Worm (Caenorhabditis elegans) whole organism, L4 larva: ENCODE results near the gene mtx-2.

ENCODE experiments used
- Y105C5A.15 ChIP-seq: fragments of 200-800 bp; sonication (Bioruptor generic); IDR thresholded peaks from 2 replicates; pipeline ENCODE4 v1.3.6; 2022; ENCODE audit warnings: missing genetic modification characterization, missing compliant biosample characterization
- aha-1 ChIP-seq: fragments of 150-350 bp; peaks from one replicate; lab custom pipeline; 2014; ENCODE audit warnings: missing biosample characterization, missing genetic modification characterization
- aly-2 ChIP-seq: sonication (generic microtip); optimal IDR thresholded peaks from 2 replicates; lab custom pipeline; 2018; ENCODE audit warnings: missing biosample characterization, missing genetic modification characterization
- ama-1 ChIP-seq: fragments of 150-350 bp; optimal IDR thresholded peaks from 2 replicates; lab custom pipeline; 2014; ENCODE audit warnings: inconsistent platforms, mixed read lengths
- ceh-20 ChIP-seq: fragments of 200-800 bp; sonication (Bioruptor generic); IDR thresholded peaks from 2 replicates; pipeline ENCODE4 v1.3.6; 2022; ENCODE audit warnings: missing genetic modification reagents, missing genetic modification characterization, missing compliant biosample characterization
- ceh-32 ChIP-seq: sonication (generic microtip); optimal IDR thresholded peaks from 2 replicates; lab custom pipeline; 2016; ENCODE audit warnings: mild to moderate bottlenecking, missing genetic modification characterization, missing compliant biosample characterization; ENCODE audit not compliant: poor library complexity
- cey-2 ChIP-seq: sonication (generic microtip); optimal IDR thresholded peaks from 3 replicates; lab custom pipeline; 2017; ENCODE audit warnings: missing genetic modification characterization, mild to moderate bottlenecking, missing compliant biosample characterization, antibody characterized with exemption, borderline replicate concordance; ENCODE audit not compliant: insufficient read depth
- ctbp-1 ChIP-seq: fragments of 200-800 bp; sonication (Bioruptor generic); IDR thresholded peaks from 2 replicates; pipeline ENCODE4 v1.3.6; 2022; ENCODE audit warnings: missing genetic modification reagents, missing genetic modification characterization, missing compliant biosample characterization
- dmd-6 ChIP-seq: fragments of 200-800 bp; sonication (Bioruptor generic); IDR thresholded peaks from 2 replicates; pipeline ENCODE4 v1.3.6; 2022; ENCODE audit warnings: missing genetic modification reagents, missing genetic modification characterization, missing compliant biosample characterization
- duxl-1 ChIP-seq: sonication (generic microtip); optimal IDR thresholded peaks from 2 replicates; lab custom pipeline; 2016; ENCODE audit warnings: mild to moderate bottlenecking, missing genetic modification characterization, moderate library complexity, missing compliant biosample characterization; ENCODE audit not compliant: poor library complexity
- egl-43 ChIP-seq: fragments of 200-800 bp; sonication (Bioruptor generic); IDR thresholded peaks from 2 replicates; pipeline ENCODE4 v1.3.6; 2022; ENCODE audit warnings: missing genetic modification reagents, missing genetic modification characterization, missing compliant biosample characterization
- fkh-10 ChIP-seq: fragments of 150-350 bp; optimal IDR thresholded peaks from 2 replicates; lab custom pipeline; 2014; ENCODE audit warnings: missing biosample characterization, missing genetic modification reagents, missing genetic modification characterization
- hif-1 ChIP-seq, 2 experiments: sonication (generic microtip); optimal IDR thresholded peaks; 2 replicates each; lab custom pipeline; 2016 to 2017; ENCODE audit warnings: missing compliant biosample characterization in 2 of 2, missing genetic modification characterization in 2 of 2, missing genetic modification reagents in 2 of 2, missing genotype in 2 of 2, mild to moderate bottlenecking in 1 of 2
- hlh-11 ChIP-seq: fragments of 200-800 bp; sonication (Bioruptor generic); optimal IDR thresholded peaks from 2 replicates; lab custom pipeline; 2018; ENCODE audit warnings: mild to moderate bottlenecking, missing genetic modification characterization, missing compliant biosample characterization
- hlh-30 ChIP-seq: sonication (generic microtip); optimal IDR thresholded peaks from 2 replicates; lab custom pipeline; 2017; ENCODE audit warnings: antibody characterized with exemption, mild to moderate bottlenecking, missing genetic modification characterization, missing compliant biosample characterization; ENCODE audit not compliant: insufficient read depth
- lim-7 ChIP-seq: fragments of 200-800 bp; sonication (Bioruptor generic); IDR thresholded peaks from 2 replicates; pipeline ENCODE4 v1.3.6; 2022; ENCODE audit warnings: missing genetic modification characterization, missing compliant biosample characterization
- lin-1 ChIP-seq: fragments of 200-800 bp; sonication (Bioruptor generic); IDR thresholded peaks from 2 replicates; pipeline ENCODE4 v1.3.6; 2022; ENCODE audit warnings: missing genetic modification reagents, missing genetic modification characterization, missing compliant biosample characterization
- lin-13 ChIP-seq: fragments of 150-350 bp; optimal IDR thresholded peaks from 2 replicates; lab custom pipeline; 2014; ENCODE audit warnings: missing biosample characterization, missing genetic modification reagents, missing genetic modification characterization
- lir-3 ChIP-seq: sonication (generic microtip); optimal IDR thresholded peaks from 2 replicates; lab custom pipeline; 2016; ENCODE audit warnings: mild to moderate bottlenecking, missing genetic modification characterization, missing compliant biosample characterization
- lsy-2 ChIP-seq, 2 experiments: fragments of 150-350 bp in 1 of 2; sonication (generic microtip) in 1 of 2; optimal IDR thresholded peaks; 2 replicates each; lab custom pipeline; 2014 to 2017; ENCODE audit warnings: missing biosample characterization in 2 of 2, missing genetic modification characterization in 2 of 2
- madf-9 ChIP-seq: fragments of 200-800 bp; sonication (Bioruptor generic); conservative IDR thresholded peaks from 2 replicates; pipeline ENCODE4 v1.3.6; 2022; ENCODE audit warnings: missing genetic modification reagents, missing genetic modification characterization, missing compliant biosample characterization
- mdl-1 ChIP-seq, 2 experiments: fragments of 150-350 bp in 1 of 2; sonication (generic microtip) in 1 of 2; optimal IDR thresholded peaks; 2 replicates each; lab custom pipeline; 2014 to 2017; ENCODE audit warnings: missing biosample characterization in 2 of 2, missing genetic modification characterization in 2 of 2
- mdt-29 ChIP-seq: fragments of 200-800 bp; sonication (Bioruptor generic); IDR thresholded peaks from 2 replicates; pipeline ENCODE4 v1.3.6; 2022; ENCODE audit warnings: missing genetic modification reagents, missing genetic modification characterization, missing compliant biosample characterization
- mep-1 ChIP-seq: fragments of 150-350 bp; sonication (generic microtip); optimal IDR thresholded peaks from 3 replicates; lab custom pipeline; 2014; ENCODE audit warnings: missing biosample characterization, missing genetic modification characterization
- mes-2 ChIP-seq: sonication (generic microtip); optimal IDR thresholded peaks from 2 replicates; lab custom pipeline; 2016; ENCODE audit warnings: missing genotype, mild to moderate bottlenecking, missing genetic modification characterization, missing compliant biosample characterization; ENCODE audit not compliant: poor library complexity, severe bottlenecking
- mxl-2 ChIP-seq: fragments of 200-800 bp; sonication (Bioruptor generic); conservative IDR thresholded peaks from 2 replicates; pipeline ENCODE4 v1.3.6; 2022; ENCODE audit warnings: missing genetic modification reagents, missing genetic modification characterization, missing compliant biosample characterization
- mxl-3 ChIP-seq: fragments of 200-800 bp; sonication (Bioruptor generic); optimal IDR thresholded peaks from 2 replicates; lab custom pipeline; 2018; ENCODE audit warnings: mild to moderate bottlenecking, missing genetic modification characterization, missing compliant biosample characterization
- nhr-111 ChIP-seq: fragments of 200-800 bp; sonication (Bioruptor generic); optimal IDR thresholded peaks from 2 replicates; lab custom pipeline; 2018; ENCODE audit warnings: mild to moderate bottlenecking, missing genetic modification characterization, missing compliant biosample characterization
- nhr-237 ChIP-seq: sonication (generic microtip); optimal IDR thresholded peaks from 2 replicates; lab custom pipeline; 2017; ENCODE audit warnings: missing biosample characterization, missing genetic modification characterization
- nhr-28 ChIP-seq: fragments of 150-350 bp; optimal IDR thresholded peaks from 2 replicates; lab custom pipeline; 2014; ENCODE audit warnings: missing biosample characterization, missing genetic modification characterization
- nhr-77 ChIP-seq: fragments of 150-350 bp; optimal IDR thresholded peaks from 2 replicates; lab custom pipeline; 2014; ENCODE audit warnings: missing biosample characterization, missing genetic modification characterization
- pqm-1 ChIP-seq: sonication (generic microtip); optimal IDR thresholded peaks from 2 replicates; lab custom pipeline; 2017; ENCODE audit warnings: missing biosample characterization, missing genetic modification characterization
- sdz-12 ChIP-seq: fragments of 200-800 bp; sonication (Bioruptor generic); optimal IDR thresholded peaks from 2 replicates; lab custom pipeline; 2018; ENCODE audit warnings: mild to moderate bottlenecking, missing genetic modification characterization, missing compliant biosample characterization
- set-16 ChIP-seq: fragments of 200-800 bp; sonication (Bioruptor generic); IDR thresholded peaks from 2 replicates; pipeline ENCODE4 v1.3.6; 2022; ENCODE audit warnings: missing genetic modification reagents, missing genetic modification characterization, missing compliant biosample characterization
- snpc-4 ChIP-seq: fragments of 150-350 bp; optimal IDR thresholded peaks from 2 replicates; lab custom pipeline; 2014; ENCODE audit warnings: missing biosample characterization, missing genetic modification characterization
- tag-97 ChIP-seq: fragments of 200-800 bp; sonication (Bioruptor generic); IDR thresholded peaks from 2 replicates; pipeline ENCODE4 v1.3.6; 2022; ENCODE audit warnings: missing genetic modification characterization, missing compliant biosample characterization
- tra-1 ChIP-seq: fragments of 200-800 bp; sonication (Bioruptor generic); IDR thresholded peaks from 2 replicates; pipeline ENCODE4 v1.3.6; 2022; ENCODE audit warnings: missing genetic modification reagents, missing genetic modification characterization, missing compliant biosample characterization
- unc-62 ChIP-seq, 3 experiments: fragments of 150-350 bp in 1 of 3; sonication (generic microtip); optimal IDR thresholded peaks in 2 of 3; peaks in 1 of 3; 1 replicate in 1 of 3; 2 replicates in 2 of 3; lab custom pipeline; 2014 to 2017; ENCODE audit warnings: missing biosample characterization in 3 of 3, missing genetic modification characterization in 3 of 3, missing genetic modification reagents in 3 of 3, missing genotype in 1 of 3
- zag-1 ChIP-seq: fragments of 150-350 bp; optimal IDR thresholded peaks from 2 replicates; lab custom pipeline; 2014; ENCODE audit warnings: missing biosample characterization, missing genetic modification characterization
- ztf-11 ChIP-seq: fragments of 150-350 bp; optimal IDR thresholded peaks from 2 replicates; lab custom pipeline; 2014; ENCODE audit warnings: missing biosample characterization, missing genetic modification characterization

mtx-2 gene

ce11 chrIII:7723412-7724068, 39.9 kb downstream of the mtx-2 start (continued):
- TF ChIP-seq duxl-1 (no peak), set-16 (no peak), pqm-1 (tag; lab: Kevin White, UChicago) (no peak), tag-97 (GFP tag; lab: Robert Waterston, UW) (no peak), Y105C5A.15 (no peak), egl-43 (no peak), lim-7 (GFP tag; lab: Robert Waterston, UW) (no peak), ctbp-1 (peak; percentile 51; the same call in 1 of the 2 replicates), lin-1 (GFP tag; lab: Robert Waterston, UW) (no peak), hlh-30 (no peak), ceh-20 (GFP tag; lab: Robert Waterston, UW) (peak; percentile 35; the same call in 1 of the 2 replicates), unc-62 (GFP tag; optimal IDR thresholded peaks at IDR 0.05 in 1 of 2; lab: Kevin White, UChicago) (peak in 1 of 2 experiments; percentile 93), unc-62 (tag; optimal IDR thresholded peaks at IDR 0.05; lab: Kevin White, UChicago) (peak; percentile 10), mes-2 (tag; lab: Kevin White, UChicago) (no peak), nhr-237 (no peak), mxl-2 (no peak), sdz-12 (GFP tag; lab: Kevin White, UChicago) (no peak), zag-1 (no peak), aly-2 (tag; lab: Kevin White, UChicago) (no peak), snpc-4 (tag; lab: Kevin White, UChicago) (no peak), ztf-11 (no peak), nhr-111 (GFP tag; lab: Kevin White, UChicago) (no peak), mdt-29 (GFP tag; lab: Robert Waterston, UW) (no peak)

- peak; percentile 48 for TF ChIP-seq aha-1
- no peak for TF ChIP-seq mep-1
- 0 out of 2 replicates have a peak, but pooled peaks have one; percentile 6 for TF ChIP-seq tra-1
- no peak for TF ChIP-seq pqm-1 (tag; lab: Kevin White, UChicago)
- 0 out of 2 replicates have a peak, but pooled peaks have one; percentile 29 for TF ChIP-seq ctbp-1
- peak in 1 of 2 experiments; percentile 16 for TF ChIP-seq unc-62 (GFP tag; optimal IDR thresholded peaks at IDR 0.05 in 1 of 2; lab: Kevin White, UChicago)
- no peak for TF ChIP-seq unc-62 (tag; optimal IDR thresholded peaks at IDR 0.05; lab: Kevin White, UChicago)
- peak; percentile 25 for TF ChIP-seq hlh-30
- peak; percentile 64 for TF ChIP-seq fkh-10
Observed at ce11 chrIII:7722999-7723398, 40.4 kb downstream of the mtx-2 start.

- TF ChIP-seq ama-1 (lab: Kevin White, UChicago) (peak; percentile 54), dmd-6 (GFP tag; lab: Robert Waterston, UW) (peak; percentile 11; the same call in 1 of the 2 replicates), ceh-32 (tag; lab: Kevin White, UChicago) (no peak), nhr-28 (tag; lab: Kevin White, UChicago) (peak; percentile 11), mxl-3 (GFP tag; lab: Kevin White, UChicago) (peak; percentile 63), mes-2 (tag; lab: Kevin White, UChicago) (no peak), nhr-77 (tag; lab: Kevin White, UChicago) (no peak), cey-2 (tag; lab: Kevin White, UChicago) (no peak), hif-1 (tag; optimal IDR thresholded peaks at IDR 0.05; lab: Kevin White, UChicago) (peak in 1 of 2 experiments; percentile 93), aha-1 (peak; percentile 87), mdl-1 (tag; optimal IDR thresholded peaks at IDR 0.05; lab: Kevin White, UChicago) (peak in 1 of 2 experiments; percentile 2), lir-3 (tag; lab: Kevin White, UChicago) (no peak), madf-9 (GFP tag; lab: Robert Waterston, UW) (0 out of 2 replicates have a peak, but pooled peaks have one; percentile 50), ceh-20 (GFP tag; lab: Robert Waterston, UW) (0 out of 2 replicates have a peak, but pooled peaks have one; percentile 34), nhr-111 (GFP tag; lab: Kevin White, UChicago) (no peak), hlh-11 (tag; lab: Kevin White, UChicago) (peak; percentile 45), lin-13 (GFP tag; lab: Kevin White, UChicago) (peak; percentile 4), lsy-2 (tag; optimal IDR thresholded peaks at IDR 0.05; lab: Kevin White, UChicago) (peak in 1 of 2 experiments; percentile 25)
Observed at ce11 chrIII:7722411-7722810, 41.0 kb downstream of the mtx-2 start.
